Fruit fly (Drosophila melanogaster): ENCODE data around the gene CG3198.

Gene CG3198

DNA sequence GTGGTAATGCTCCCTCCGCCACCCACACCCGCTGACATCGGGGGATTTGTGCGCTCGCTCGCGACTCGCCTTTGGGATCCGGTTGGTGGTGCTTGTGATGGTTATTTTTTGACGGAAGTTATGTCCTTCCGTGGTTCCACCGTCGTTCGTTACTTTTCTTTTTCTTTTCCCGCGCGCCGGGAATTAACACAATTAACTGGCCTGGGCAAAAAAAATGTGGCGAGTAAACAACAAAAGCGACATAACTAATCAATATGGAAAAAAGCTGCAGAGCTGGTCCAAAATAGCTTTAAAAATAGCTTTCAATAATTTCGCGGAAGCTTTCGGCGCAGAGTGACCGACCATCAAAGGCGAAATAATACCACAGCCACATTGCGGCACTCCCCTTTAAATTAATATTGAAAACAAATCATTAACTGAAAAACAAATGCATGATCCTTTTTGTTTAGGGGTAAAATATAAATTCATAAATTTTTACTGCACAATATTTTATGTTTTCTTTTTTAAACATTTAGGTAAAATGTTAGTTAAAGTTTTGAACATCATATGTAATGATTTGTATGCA lies 24.6 kb upstream of the CG3198 start, which contains the start of gene CG14440:
CG14440 (minus strand) TSS at position 320 of the 565 bp plus-strand sequence.
- TF ChIP-seq brk (GFP tag; optimal IDR thresholded peaks at IDR 0.05) (no peak), Vsx2 (GFP tag; optimal IDR thresholded peaks at IDR 0.05; ENCODE audit: partially characterized antibody) (no peak), psq (GFP tag; optimal IDR thresholded peaks at IDR 0.05) (no peak), Rel (GFP tag; optimal IDR thresholded peaks at IDR 0.05) (no peak), Rel (tag; optimal IDR thresholded peaks at IDR 0.05) (peak; percentile 81), sv (GFP tag; optimal IDR thresholded peaks at IDR 0.05) (no peak), ey (GFP tag; optimal IDR thresholded peaks at IDR 0.05) (no peak), CrebA (GFP tag; optimal IDR thresholded peaks at IDR 0.05; ENCODE audit: borderline replicate concordance) (no peak)

DNA sequence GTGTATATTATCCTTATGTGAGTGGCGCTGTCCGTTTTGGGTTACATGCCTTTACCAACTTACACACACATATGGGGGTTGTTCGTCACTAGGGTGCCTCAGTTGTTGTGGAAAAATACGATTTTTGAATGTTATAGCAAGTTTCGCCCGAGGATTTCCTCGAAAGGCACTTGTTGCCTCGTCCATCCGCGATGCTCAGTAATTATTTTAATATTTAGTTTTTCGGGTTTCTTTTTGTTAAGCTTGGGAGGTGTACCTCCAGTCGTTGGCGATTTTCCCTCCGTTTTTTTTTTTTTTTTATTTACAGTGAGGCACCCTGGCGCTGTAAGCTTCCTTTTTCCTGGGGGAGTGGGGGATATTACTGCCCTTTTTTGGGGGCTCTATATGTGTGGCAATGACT lies 22.7 kb upstream of the CG3198 start:
- TF ChIP-seq sv (GFP tag; optimal IDR thresholded peaks at IDR 0.05) (peak; percentile 28), rgr (GFP tag; optimal IDR thresholded peaks at IDR 0.05) (peak; percentile 74), Sp1 (GFP tag; optimal IDR thresholded peaks at IDR 0.05) (peak; percentile 82), GATAd (GFP tag; optimal IDR thresholded peaks at IDR 0.05) (no peak), HLH106 (tag; optimal IDR thresholded peaks at IDR 0.05) (peak; percentile 67), CG9705 (GFP tag; optimal IDR thresholded peaks at IDR 0.05) (peak; percentile 32), sage (GFP tag; optimal IDR thresholded peaks at IDR 0.05) (no peak), ey (GFP tag; optimal IDR thresholded peaks at IDR 0.05) (peak; percentile 70), psq (GFP tag; optimal IDR thresholded peaks at IDR 0.05) (peak; percentile 30), woc (GFP tag; optimal IDR thresholded peaks at IDR 0.05) (peak; percentile 38), br (GFP tag; optimal IDR thresholded peaks at IDR 0.05) (peak; percentile 79), dmrt93B (GFP tag; optimal IDR thresholded peaks at IDR 0.05) (peak; percentile 40), foxo (GFP tag; optimal IDR thresholded peaks at IDR 0.05) (peak in 1 of 2 experiments; percentile 75), Rel (GFP tag; optimal IDR thresholded peaks at IDR 0.05) (no peak), Rel (tag; optimal IDR thresholded peaks at IDR 0.05) (peak; percentile 28), OdsH (GFP tag; optimal IDR thresholded peaks at IDR 0.05) (peak; percentile 67), fru (GFP tag; optimal IDR thresholded peaks at IDR 0.05) (peak; percentile 84), h (GFP tag; optimal IDR thresholded peaks at IDR 0.05) (peak; percentile 71), CrebA (GFP tag; optimal IDR thresholded peaks at IDR 0.05; ENCODE audit: borderline replicate concordance) (no peak), brk (GFP tag; optimal IDR thresholded peaks at IDR 0.05) (no peak), Hnf4 (GFP tag; optimal IDR thresholded peaks at IDR 0.05) (peak; percentile 28), CG32264 (GFP tag; optimal IDR thresholded peaks at IDR 0.05) (peak; percentile 45), Hr78 (GFP tag; optimal IDR thresholded peaks at IDR 0.05) (no peak)

DNA sequence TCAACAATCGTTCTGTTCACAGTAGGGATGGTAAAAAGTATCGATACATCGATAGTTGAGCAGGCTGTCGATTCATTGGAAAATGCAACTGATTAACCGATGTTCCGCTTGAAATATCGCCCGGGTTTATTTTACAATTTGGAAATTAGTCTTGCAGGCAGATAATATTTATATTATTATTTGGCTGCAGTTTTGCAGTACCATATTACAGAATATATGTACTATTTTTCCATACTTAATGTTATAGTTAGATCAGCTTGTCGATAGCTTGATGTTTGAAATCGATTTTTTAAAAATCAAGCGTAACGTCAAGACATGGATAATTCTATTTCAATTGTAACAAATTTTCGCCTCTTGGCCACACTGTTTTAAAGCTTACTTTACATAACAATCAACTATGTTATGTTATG lies 21.2 kb upstream of the CG3198 start, which contains the start of gene CG14442:
CG14442 (minus strand) TSS at position 29 of the 410 bp plus-strand sequence.
- TF ChIP-seq rgr (GFP tag; optimal IDR thresholded peaks at IDR 0.05) (peak; percentile 41), Sp1 (GFP tag; optimal IDR thresholded peaks at IDR 0.05) (peak; percentile 31), pan (optimal IDR thresholded peaks at IDR 0.05) (no peak), Hr78 (GFP tag; optimal IDR thresholded peaks at IDR 0.05) (no peak), CG32264 (GFP tag; optimal IDR thresholded peaks at IDR 0.05) (no peak), h (GFP tag; optimal IDR thresholded peaks at IDR 0.05) (peak; percentile 56), woc (GFP tag; optimal IDR thresholded peaks at IDR 0.05) (peak; percentile 47), brk (GFP tag; optimal IDR thresholded peaks at IDR 0.05) (no peak), foxo (GFP tag; optimal IDR thresholded peaks at IDR 0.05) (peak in 1 of 2 experiments; percentile 49), lola (GFP tag; optimal IDR thresholded peaks at IDR 0.05) (no peak), fru (GFP tag; optimal IDR thresholded peaks at IDR 0.05) (peak; percentile 46), N (GFP tag; optimal IDR thresholded peaks at IDR 0.05) (no peak), CrebA (GFP tag; optimal IDR thresholded peaks at IDR 0.05; ENCODE audit: borderline replicate concordance) (no peak), usp (GFP tag; optimal IDR thresholded peaks at IDR 0.05) (no peak), Abd-B (GFP tag; optimal IDR thresholded peaks at IDR 0.05) (no peak), ey (GFP tag; optimal IDR thresholded peaks at IDR 0.05) (peak; percentile 29), CG9705 (GFP tag; optimal IDR thresholded peaks at IDR 0.05) (peak; percentile 19), dsf (GFP tag; optimal IDR thresholded peaks at IDR 0.05; ENCODE audit: borderline replicate concordance) (no peak), sage (GFP tag; optimal IDR thresholded peaks at IDR 0.05) (peak; percentile 45), Vsx2 (GFP tag; optimal IDR thresholded peaks at IDR 0.05; ENCODE audit: partially characterized antibody) (no peak), Dif (GFP tag; optimal IDR thresholded peaks at IDR 0.05; ENCODE audit: partially characterized antibody) (no peak), dmrt93B (GFP tag; optimal IDR thresholded peaks at IDR 0.05) (no peak), Rel (GFP tag; optimal IDR thresholded peaks at IDR 0.05) (no peak), Rel (tag; optimal IDR thresholded peaks at IDR 0.05) (no peak), Hnf4 (GFP tag; optimal IDR thresholded peaks at IDR 0.05) (no peak), OdsH (GFP tag; optimal IDR thresholded peaks at IDR 0.05) (no peak), Hr83 (GFP tag; optimal IDR thresholded peaks at IDR 0.05; ENCODE audit: poor library complexity, severe bottlenecking) (peak; percentile 4), dl (GFP tag; optimal IDR thresholded peaks at IDR 0.05; ENCODE audit: insufficient read depth in 1 of 2, partially characterized antibody in 2 of 2) (no peak), br (GFP tag; optimal IDR thresholded peaks at IDR 0.05) (peak; percentile 17), Mio (GFP tag; optimal IDR thresholded peaks at IDR 0.05) (no peak), Jra (GFP tag; optimal IDR thresholded peaks at IDR 0.05) (peak; percentile 29), psq (GFP tag; optimal IDR thresholded peaks at IDR 0.05) (no peak), Myc (optimal IDR thresholded peaks at IDR 0.05) (no peak), tai (GFP tag; optimal IDR thresholded peaks at IDR 0.05) (no peak), jim (GFP tag; optimal IDR thresholded peaks at IDR 0.05) (no peak), sv (GFP tag; optimal IDR thresholded peaks at IDR 0.05) (peak; percentile 42), HLH106 (tag; optimal IDR thresholded peaks at IDR 0.05) (peak; percentile 56), Dfd (GFP tag; optimal IDR thresholded peaks at IDR 0.05) (no peak), GATAd (GFP tag; optimal IDR thresholded peaks at IDR 0.05) (no peak)

Data from whole organism, wandering third instar larva.